Worm (Caenorhabditis elegans) whole organism, early embryonic: Measurements from ENCODE around the gene rgr-1.

Experiments
- B0310.2 ChIP-seq: sonication (generic microtip); optimal IDR thresholded peaks from 2 replicates; lab custom pipeline; 2016; ENCODE audit warnings: mild to moderate bottlenecking, missing genetic modification characterization, missing compliant biosample characterization
- ama-1 ChIP-seq: fragments of 150-350 bp; optimal IDR thresholded peaks from 2 replicates; lab custom pipeline; 2014
- ceh-13 ChIP-seq: fragments of 200-800 bp; sonication (Bioruptor generic); optimal IDR thresholded peaks from 2 replicates; lab custom pipeline; 2018; ENCODE audit warnings: mild to moderate bottlenecking, missing genetic modification characterization, missing compliant biosample characterization
- flt-1 ChIP-seq: fragments of 200-800 bp; sonication (Bioruptor generic); IDR thresholded peaks from 2 replicates; pipeline ENCODE4 v1.3.6; 2022; ENCODE audit warnings: missing genetic modification characterization, missing compliant biosample characterization
- hmbx-1 ChIP-seq: sonication (generic microtip); optimal IDR thresholded peaks from 2 replicates; lab custom pipeline; 2016; ENCODE audit warnings: mild to moderate bottlenecking, missing genetic modification characterization, missing compliant biosample characterization
- hmg-4 ChIP-seq: fragments of 200-800 bp; sonication (Bioruptor generic); optimal IDR thresholded peaks from 2 replicates; lab custom pipeline; 2018; ENCODE audit warnings: mild to moderate bottlenecking, missing genetic modification characterization, missing compliant biosample characterization
- hnd-1 ChIP-seq: sonication (generic microtip); optimal IDR thresholded peaks from 2 replicates; lab custom pipeline; 2016; ENCODE audit warnings: missing genetic modification characterization, missing compliant biosample characterization
- pes-1 ChIP-seq: fragments of 200-800 bp; sonication (Bioruptor generic); IDR thresholded peaks from 2 replicates; pipeline ENCODE4 v1.3.6; 2022; ENCODE audit warnings: missing genetic modification reagents, missing genetic modification characterization, missing compliant biosample characterization
- scrt-1 ChIP-seq: fragments of 200-800 bp; sonication (Bioruptor generic); IDR thresholded peaks from 2 replicates; pipeline ENCODE4 v1.3.6; 2022; ENCODE audit warnings: missing genetic modification characterization, missing compliant biosample characterization
- tbx-11 ChIP-seq: fragments of 200-800 bp; sonication (Bioruptor generic); IDR thresholded peaks from 2 replicates; pipeline ENCODE4 v1.3.6; 2022; ENCODE audit warnings: missing genetic modification characterization, missing compliant biosample characterization
- tbx-37 ChIP-seq: fragments of 200-800 bp; sonication (Bioruptor generic); conservative IDR thresholded peaks from 2 replicates; pipeline ENCODE4 v1.3.6; 2022; ENCODE audit warnings: missing genetic modification reagents, missing genetic modification characterization, missing compliant biosample characterization
- tra-4 ChIP-seq: sonication (generic microtip); optimal IDR thresholded peaks from 2 replicates; lab custom pipeline; 2017; ENCODE audit warnings: missing genetic modification characterization, missing compliant biosample characterization

- TF ChIP-seq pes-1 (peak; percentile 27; the same call in 1 of the 2 replicates), hmg-4 (GFP tag; lab: Kevin White, UChicago) (peak; percentile 46), tbx-11 (GFP tag; lab: Robert Waterston, UW) (no peak), flt-1 (GFP tag; lab: Robert Waterston, UW) (no peak), hnd-1 (tag; lab: Kevin White, UChicago) (no peak), ama-1 (no peak), ceh-13 (GFP tag; lab: Kevin White, UChicago) (no peak), scrt-1 (no peak), hmbx-1 (tag; lab: Kevin White, UChicago) (no peak), B0310.2 (tag; lab: Kevin White, UChicago) (peak; percentile 23), tbx-37 (GFP tag; lab: Robert Waterston, UW) (no peak), tra-4 (no peak)
These were observed 50.0 kb downstream of the rgr-1 start, which contains the start of gene pir-2 for ce11 chrIII:9443417-9444027.
